Worm (Caenorhabditis elegans): Measurements from ENCODE around the gene txdc-9.

Gene txdc-9

ce11 chrIII:6431766-6432228, at the start of gene txdc-9, which contains the start of gene mrps-17:
Gene txdc-9, plus strand, starts transcription at chrIII:6432178.
Gene mrps-17, minus strand, starts transcription at chrIII:6431798.
- TF ChIP-seq lin-15B (tag; optimal IDR thresholded peaks at IDR 0.05) (peak; percentile 82), rnt-1 (tag; optimal IDR thresholded peaks at IDR 0.05) (peak; percentile 78), hlh-17 (GFP tag; optimal IDR thresholded peaks at IDR 0.05; ENCODE audit: borderline replicate concordance) (no peak), mep-1 (tag; optimal IDR thresholded peaks at IDR 0.05) (peak; percentile 97), vab-15 (tag; optimal IDR thresholded peaks at IDR 0.05) (peak; percentile 86), sox-4 (tag; optimal IDR thresholded peaks at IDR 0.05) (no peak), ztf-4 (tag; optimal IDR thresholded peaks at IDR 0.05) (peak; percentile 49), unc-62 (GFP tag; optimal IDR thresholded peaks at IDR 0.05) (no peak), F16B12.6 (tag; optimal IDR thresholded peaks at IDR 0.05) (peak; percentile 98), hlh-4 (tag; optimal IDR thresholded peaks at IDR 0.05) (no peak), nhr-71 (tag; optimal IDR thresholded peaks at IDR 0.05) (peak; percentile 86), unc-98 (GFP tag; IDR thresholded peaks at IDR 0.05) (no peak), ceh-90 (tag; optimal IDR thresholded peaks at IDR 0.05) (no peak), swsn-7 (tag; optimal IDR thresholded peaks at IDR 0.05) (peak; percentile 77), snu-23 (GFP tag; optimal IDR thresholded peaks at IDR 0.05) (peak; percentile 82), lir-3 (tag; optimal IDR thresholded peaks at IDR 0.05; ENCODE audit: poor library complexity) (peak; percentile 61), ets-5 (GFP tag; IDR thresholded peaks at IDR 0.05) (no peak), ama-1 (optimal IDR thresholded peaks at IDR 0.05) (no peak), Y116A8C.19 (tag; optimal IDR thresholded peaks at IDR 0.05; ENCODE audit: borderline replicate concordance) (no peak), grh-1 (GFP tag; IDR thresholded peaks at IDR 0.05) (no peak), nhr-11 (tag; optimal IDR thresholded peaks at IDR 0.05) (no peak), unc-86 (tag; optimal IDR thresholded peaks at IDR 0.05) (peak; percentile 78), dsc-1 (tag; optimal IDR thresholded peaks at IDR 0.05) (no peak), egl-27 (tag; optimal IDR thresholded peaks at IDR 0.05) (no peak), nhr-19 (GFP tag; conservative IDR thresholded peaks at IDR 0.05) (peak; percentile 75), nhr-90 (tag; optimal IDR thresholded peaks at IDR 0.05; ENCODE audit: poor library complexity) (peak; percentile 61), sptf-1 (tag; optimal IDR thresholded peaks at IDR 0.05) (no peak), ces-1 (GFP tag; optimal IDR thresholded peaks at IDR 0.05) (peak; percentile 87), nhr-85 (tag) (peak; percentile 52), alr-1 (tag; optimal IDR thresholded peaks at IDR 0.05; ENCODE audit: borderline replicate concordance) (no peak), mdl-1 (tag; optimal IDR thresholded peaks at IDR 0.05) (no peak), lsy-2 (tag; optimal IDR thresholded peaks at IDR 0.05) (peak; percentile 87 to 93), lin-35 (GFP tag; optimal IDR thresholded peaks at IDR 0.05) (peak; percentile 80 to 88), pag-3 (tag; optimal IDR thresholded peaks at IDR 0.05; ENCODE audit: borderline replicate concordance, insufficient read depth) (no peak), isw-1 (GFP tag; IDR thresholded peaks at IDR 0.05) (peak; percentile 54), efl-1 (optimal IDR thresholded peaks at IDR 0.05) (peak; percentile 80 to 81), efl-1 (GFP tag; optimal IDR thresholded peaks at IDR 0.05 in 1 of 2) (peak; percentile 80 to 96), aly-2 (tag; optimal IDR thresholded peaks at IDR 0.05) (peak; percentile 71), ceh-82 (tag; optimal IDR thresholded peaks at IDR 0.05) (peak; percentile 45 to 85 (median 60)), mab-9 (GFP tag; IDR thresholded peaks at IDR 0.05) (no peak), skn-1 (tag; optimal IDR thresholded peaks at IDR 0.05) (peak; percentile 73), aha-1 (tag; optimal IDR thresholded peaks at IDR 0.05) (no peak), ztf-11 (tag; optimal IDR thresholded peaks at IDR 0.05) (peak in 1 of 2 experiments; percentile 46), C34B4.2 (tag; optimal IDR thresholded peaks at IDR 0.05) (no peak), fos-1 (tag; optimal IDR thresholded peaks at IDR 0.05) (no peak), C04F5.9 (tag; optimal IDR thresholded peaks at IDR 0.05) (peak; percentile 40), hpl-2 (GFP tag; optimal IDR thresholded peaks at IDR 0.05) (no peak), nhr-84 (tag; optimal IDR thresholded peaks at IDR 0.05) (no peak), lin-14 (GFP tag; optimal IDR thresholded peaks at IDR 0.05) (peak; percentile 84), fkh-8 (tag; optimal IDR thresholded peaks at IDR 0.05) (peak; percentile 44), ceh-88 (GFP tag; IDR thresholded peaks at IDR 0.05) (no peak; the same call in 1 of the 2 replicates), nhr-47 (tag; optimal IDR thresholded peaks at IDR 0.05) (peak; percentile 78), efl-3 (GFP tag; optimal IDR thresholded peaks at IDR 0.05) (no peak)
